Worm (Caenorhabditis elegans) whole organism, young adult: ENCODE results near the gene T16G12.10.

Source experiments
- B0035.1 ChIP-seq: sonication (generic microtip); optimal IDR thresholded peaks from 2 replicates; lab custom pipeline; 2016; ENCODE audit warnings: missing genetic modification characterization, mild to moderate bottlenecking, missing compliant biosample characterization, missing genotype, missing genetic modification reagents
- B0261.1 ChIP-seq: sonication (generic microtip); optimal IDR thresholded peaks from 2 replicates; lab custom pipeline; 2016; ENCODE audit warnings: mild to moderate bottlenecking, missing genetic modification characterization, moderate library complexity, missing compliant biosample characterization
- B0336.3 ChIP-seq: fragments of 200-800 bp; sonication (Bioruptor generic); IDR thresholded peaks from 2 replicates; pipeline ENCODE4 v1.3.6; 2022; ENCODE audit warnings: missing genetic modification characterization, missing compliant biosample characterization
- C17E4.6 ChIP-seq: fragments of 200-800 bp; sonication (Bioruptor generic); IDR thresholded peaks from 2 replicates; pipeline ENCODE4 v1.3.6; 2022; ENCODE audit warnings: missing genetic modification reagents, missing genetic modification characterization, missing compliant biosample characterization
- D2030.7 ChIP-seq: fragments of 200-800 bp; sonication (Bioruptor generic); IDR thresholded peaks from 2 replicates; pipeline ENCODE4 v1.3.6; 2022; ENCODE audit warnings: missing genetic modification reagents, missing genetic modification characterization, missing compliant biosample characterization
- F10E7.11 ChIP-seq: sonication (generic microtip); optimal IDR thresholded peaks from 2 replicates; lab custom pipeline; 2017; ENCODE audit warnings: mild to moderate bottlenecking, missing genetic modification characterization, moderate library complexity, missing compliant biosample characterization
- F37B4.10 ChIP-seq: fragments of 200-800 bp; sonication (Bioruptor generic); IDR thresholded peaks from 2 replicates; pipeline ENCODE4 v1.3.6; 2022; ENCODE audit warnings: missing genetic modification characterization, missing compliant biosample characterization
- F57C9.4 ChIP-seq: sonication (generic microtip); optimal IDR thresholded peaks from 2 replicates; lab custom pipeline; 2017; ENCODE audit warnings: mild to moderate bottlenecking, missing genetic modification characterization, missing compliant biosample characterization
- K11D2.4 ChIP-seq: fragments of 200-800 bp; sonication (Bioruptor generic); IDR thresholded peaks from 2 replicates; pipeline ENCODE4 v1.3.6; 2022; ENCODE audit warnings: missing genetic modification reagents, missing genetic modification characterization, missing compliant biosample characterization
- T07F8.4 ChIP-seq: sonication (generic microtip); optimal IDR thresholded peaks from 2 replicates; lab custom pipeline; 2016; ENCODE audit warnings: mild to moderate bottlenecking, missing genetic modification characterization, moderate library complexity, missing compliant biosample characterization
- Y95B8A.8 ChIP-seq: fragments of 200-800 bp; sonication (Bioruptor generic); IDR thresholded peaks from 2 replicates; pipeline ENCODE4 v1.3.6; 2022; ENCODE audit warnings: missing genetic modification reagents, missing genetic modification characterization, missing compliant biosample characterization
- ZK185.1 ChIP-seq: sonication (generic microtip); optimal IDR thresholded peaks from 2 replicates; lab custom pipeline; 2016; ENCODE audit warnings: mild to moderate bottlenecking, missing genetic modification characterization, missing compliant biosample characterization; ENCODE audit not compliant: poor library complexity, severe bottlenecking
- akir-1 ChIP-seq: fragments of 200-800 bp; sonication (Bioruptor generic); optimal IDR thresholded peaks from 2 replicates; lab custom pipeline; 2018; ENCODE audit warnings: mild to moderate bottlenecking, missing genetic modification characterization, moderate library complexity, missing compliant biosample characterization
- aptf-2 ChIP-seq: fragments of 200-800 bp; sonication (Bioruptor generic); conservative IDR thresholded peaks from 2 replicates; pipeline ENCODE4 v1.3.6; 2022; ENCODE audit warnings: missing genetic modification reagents, missing genetic modification characterization, missing compliant biosample characterization
- aptf-3 ChIP-seq: fragments of 200-800 bp; sonication (Bioruptor generic); IDR thresholded peaks from 2 replicates; pipeline ENCODE4 v1.3.6; 2022; ENCODE audit warnings: missing genetic modification characterization, missing compliant biosample characterization
- atf-7 ChIP-seq: sonication (generic microtip); optimal IDR thresholded peaks from 2 replicates; lab custom pipeline; 2017; ENCODE audit warnings: mild to moderate bottlenecking, missing genetic modification characterization, missing compliant biosample characterization
- bed-1 ChIP-seq: fragments of 200-800 bp; sonication (Bioruptor generic); IDR thresholded peaks from 2 replicates; pipeline ENCODE4 v1.3.6; 2022; ENCODE audit warnings: missing genetic modification reagents, missing genetic modification characterization, missing compliant biosample characterization
- bed-2 ChIP-seq: fragments of 200-800 bp; sonication (Bioruptor generic); IDR thresholded peaks from 2 replicates; pipeline ENCODE4 v1.3.6; 2022; ENCODE audit warnings: missing genetic modification reagents, missing genetic modification characterization, missing compliant biosample characterization
- cebp-1 ChIP-seq, 2 experiments: fragments of 200-800 bp in 1 of 2; sonication (Bioruptor generic) in 1 of 2; sonication (generic microtip) in 1 of 2; IDR thresholded peaks in 1 of 2; optimal IDR thresholded peaks in 1 of 2; 2 replicates each; pipeline versions ENCODE4 v1.3.6 to Lab custom; 2017 to 2022; ENCODE audit warnings: missing compliant biosample characterization in 2 of 2, missing genetic modification characterization in 2 of 2, mild to moderate bottlenecking in 1 of 2, missing genetic modification reagents in 1 of 2, moderate library complexity in 1 of 2
- dox-1 ChIP-seq: fragments of 200-800 bp; sonication (Bioruptor generic); IDR thresholded peaks from 2 replicates; pipeline ENCODE4 v1.3.6; 2022; ENCODE audit warnings: missing genetic modification reagents, missing genetic modification characterization, missing compliant biosample characterization
- gei-17 ChIP-seq: fragments of 200-800 bp; sonication (Bioruptor generic); optimal IDR thresholded peaks from 2 replicates; lab custom pipeline; 2018; ENCODE audit warnings: mild to moderate bottlenecking, missing genetic modification characterization, missing compliant biosample characterization
- hmg-20 ChIP-seq: fragments of 200-800 bp; sonication (Bioruptor generic); IDR thresholded peaks from 2 replicates; pipeline ENCODE4 v1.3.6; 2022; ENCODE audit warnings: missing genetic modification reagents, missing genetic modification characterization, missing compliant biosample characterization
- hsf-1 ChIP-seq: fragments of 200-800 bp; sonication (Bioruptor generic); IDR thresholded peaks from 2 replicates; pipeline ENCODE4 v1.3.6; 2022; ENCODE audit warnings: missing genetic modification reagents, missing genetic modification characterization, missing compliant biosample characterization
- mel-28 ChIP-seq: sonication (generic microtip); optimal IDR thresholded peaks from 2 replicates; lab custom pipeline; 2016; ENCODE audit warnings: borderline replicate concordance, mild to moderate bottlenecking, missing genetic modification characterization, missing compliant biosample characterization
- mes-4 ChIP-seq: sonication (generic microtip); optimal IDR thresholded peaks from 2 replicates; lab custom pipeline; 2016; ENCODE audit warnings: missing genotype, missing genetic modification characterization, missing compliant biosample characterization
- nfya-2 ChIP-seq: fragments of 200-800 bp; sonication (Bioruptor generic); IDR thresholded peaks from 2 replicates; pipeline ENCODE4 v1.3.6; 2022; ENCODE audit warnings: missing genetic modification reagents, missing genetic modification characterization, missing compliant biosample characterization
- pbrm-1 ChIP-seq: fragments of 200-800 bp; sonication (Bioruptor generic); IDR thresholded peaks from 2 replicates; pipeline ENCODE4 v1.3.6; 2022; ENCODE audit warnings: missing genetic modification reagents, missing genetic modification characterization, missing compliant biosample characterization
- rpc-1 ChIP-seq, 2 experiments: fragments of 150-350 bp in 1 of 2; sonication (generic microtip) in 1 of 2; optimal IDR thresholded peaks; 2 replicates each; lab custom pipeline; 2014 to 2018; ENCODE audit warnings: missing biosample characterization in 1 of 2, missing genetic modification characterization in 1 of 2, missing genetic modification reagents in 1 of 2, missing genotype in 1 of 2
- xnd-1 ChIP-seq: sonication (generic microtip); optimal IDR thresholded peaks from 2 replicates; lab custom pipeline; 2016; ENCODE audit warnings: missing genotype, missing genetic modification reagents, missing genetic modification characterization, missing compliant biosample characterization
- zfh-2 ChIP-seq: fragments of 200-800 bp; sonication (Bioruptor generic); conservative IDR thresholded peaks from 2 replicates; pipeline ENCODE4 v1.3.6; 2022; ENCODE audit warnings: missing genetic modification reagents, missing genetic modification characterization, missing compliant biosample characterization
- ztf-18 ChIP-seq: sonication (generic microtip); optimal IDR thresholded peaks from 2 replicates; lab custom pipeline; 2016; ENCODE audit warnings: missing genotype, mild to moderate bottlenecking, missing genetic modification characterization, missing compliant biosample characterization
- ztf-25 ChIP-seq: fragments of 200-800 bp; sonication (Bioruptor generic); IDR thresholded peaks from 2 replicates; pipeline ENCODE4 v1.3.6; 2022; ENCODE audit warnings: missing genetic modification reagents, missing genetic modification characterization, missing compliant biosample characterization

The T16G12.10 gene

DNA sequence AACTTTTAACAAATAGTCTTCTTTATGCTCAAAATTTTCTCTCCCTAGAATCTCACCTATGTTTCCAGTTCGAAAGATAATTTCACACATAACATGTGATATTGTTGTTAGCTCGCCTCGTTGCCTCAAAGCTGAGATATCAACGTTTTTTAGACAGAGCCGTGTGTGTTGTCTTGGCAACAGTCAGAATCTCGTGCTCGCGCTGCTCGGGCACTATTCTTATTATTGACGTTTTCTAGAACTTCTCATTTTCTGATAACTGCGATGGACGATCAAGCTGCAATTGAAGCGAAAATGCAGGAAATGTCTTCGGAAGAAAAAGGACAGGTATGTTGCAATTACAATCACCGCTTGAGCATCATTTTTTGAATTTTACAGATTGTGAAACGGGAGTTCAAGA is 20.1 kb downstream of the T16G12.10 start, which contains the start of gene xbx-3:
xbx-3 (plus strand) TSS at position 163 of the 400 bp plus-strand sequence.
- TF ChIP-seq K11D2.4 (GFP tag; lab: Robert Waterston, UW) (no peak), ztf-25 (GFP tag; lab: Robert Waterston, UW) (no peak)
- TF ChIP-seq, all 124 proteins: peak for 0

DNA sequence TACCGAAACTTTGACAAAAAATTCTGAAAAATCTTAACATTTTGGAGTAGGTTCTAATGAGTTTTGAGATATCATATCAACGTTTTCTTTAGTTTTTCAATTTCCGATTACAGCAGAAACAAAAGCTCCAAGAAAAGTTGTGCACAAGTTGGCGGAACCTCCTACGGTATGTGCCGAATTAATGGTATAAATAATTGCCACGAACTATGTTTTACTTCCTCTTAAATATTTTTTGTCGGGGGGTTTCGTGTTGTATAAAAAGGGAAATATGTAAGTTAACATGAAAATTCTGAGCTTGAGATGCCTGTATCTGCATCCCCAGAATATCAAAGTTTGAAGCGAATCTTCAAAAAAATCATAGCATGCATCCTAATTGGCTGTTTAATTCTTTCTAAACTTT is 22.1 kb downstream of the T16G12.10 start, which contains the start of gene M04D8.8:
M04D8.8 (plus strand) TSS at position 301 of the 400 bp plus-strand sequence.
- TF ChIP-seq gei-17 (GFP tag; lab: Kevin White, UChicago) = no peak
- TF ChIP-seq aptf-3 = no peak
- no peak for TF ChIP-seq ztf-18 (tag; lab: Kevin White, UChicago)
- TF ChIP-seq B0035.1 (tag; lab: Kevin White, UChicago) = no peak
- TF ChIP-seq atf-7 = no peak
- TF ChIP-seq aptf-2 (GFP tag; lab: Robert Waterston, UW) = no peak
- no peak for TF ChIP-seq dox-1 (GFP tag; lab: Robert Waterston, UW)
- TF ChIP-seq bed-1 (GFP tag; lab: Robert Waterston, UW) = no peak
- TF ChIP-seq xnd-1 (tag; lab: Kevin White, UChicago) = no peak
- no peak for TF ChIP-seq hsf-1 (GFP tag; lab: Robert Waterston, UW)
- TF ChIP-seq F37B4.10 (GFP tag; lab: Robert Waterston, UW) = no peak
- TF ChIP-seq F10E7.11 = no peak
- no peak for TF ChIP-seq Y95B8A.8 (GFP tag; lab: Robert Waterston, UW)
- TF ChIP-seq cebp-1 (GFP tag; IDR thresholded peaks at IDR 0.05; lab: Robert Waterston, UW) = no peak
- TF ChIP-seq cebp-1 (tag; optimal IDR thresholded peaks at IDR 0.05; lab: Kevin White, UChicago) = no peak
- TF ChIP-seq pbrm-1 (GFP tag; lab: Robert Waterston, UW) = no peak
- no peak for TF ChIP-seq rpc-1 (optimal IDR thresholded peaks at IDR 0.05; lab: Kevin White, UChicago)
- TF ChIP-seq rpc-1 (tag; optimal IDR thresholded peaks at IDR 0.05; lab: Kevin White, UChicago) = no peak
- no peak for TF ChIP-seq C17E4.6 (GFP tag; lab: Robert Waterston, UW)
- TF ChIP-seq T07F8.4 = no peak
- TF ChIP-seq ZK185.1 (tag; lab: Kevin White, UChicago) = no peak
- TF ChIP-seq D2030.7 (GFP tag; lab: Robert Waterston, UW) = no peak

DNA sequence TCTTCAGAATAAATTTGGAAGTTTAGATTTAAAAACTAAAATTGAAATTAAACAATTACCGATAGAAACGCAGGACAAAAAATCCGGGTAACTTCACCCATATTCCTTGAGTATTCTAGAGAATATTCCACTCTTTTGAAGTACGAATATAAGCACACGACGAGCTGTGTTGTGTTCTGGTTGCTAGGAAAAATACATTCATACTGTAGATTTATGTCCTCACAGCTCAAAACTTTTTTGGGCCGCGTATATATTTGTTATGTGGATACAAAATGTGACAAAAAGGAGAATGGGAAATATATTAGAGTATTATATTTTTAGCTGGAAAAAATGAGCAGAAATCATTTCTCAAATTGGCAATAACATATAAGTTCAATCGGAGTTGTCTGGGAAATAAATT is 22.7 kb downstream of the T16G12.10 start, which contains the start of gene M04D8.5:
M04D8.5 (minus strand) TSS at position 101 of the 400 bp plus-strand sequence.
- TF ChIP-seq bed-2 (GFP tag; lab: Robert Waterston, UW) (no peak), zfh-2 (GFP tag; lab: Robert Waterston, UW) (no peak), mes-4 (tag; lab: Kevin White, UChicago) (no peak), hmg-20 (no peak), F57C9.4 (tag; lab: Kevin White, UChicago) (no peak), ZK185.1 (tag; lab: Kevin White, UChicago) (no peak), B0035.1 (tag; lab: Kevin White, UChicago) (no peak), B0261.1 (tag; lab: Kevin White, UChicago) (no peak), Y95B8A.8 (GFP tag; lab: Robert Waterston, UW) (no peak), B0336.3 (GFP tag; lab: Robert Waterston, UW) (no peak), akir-1 (GFP tag; lab: Kevin White, UChicago) (no peak), mel-28 (tag; lab: Kevin White, UChicago) (no peak), F10E7.11 (no peak)

DNA sequence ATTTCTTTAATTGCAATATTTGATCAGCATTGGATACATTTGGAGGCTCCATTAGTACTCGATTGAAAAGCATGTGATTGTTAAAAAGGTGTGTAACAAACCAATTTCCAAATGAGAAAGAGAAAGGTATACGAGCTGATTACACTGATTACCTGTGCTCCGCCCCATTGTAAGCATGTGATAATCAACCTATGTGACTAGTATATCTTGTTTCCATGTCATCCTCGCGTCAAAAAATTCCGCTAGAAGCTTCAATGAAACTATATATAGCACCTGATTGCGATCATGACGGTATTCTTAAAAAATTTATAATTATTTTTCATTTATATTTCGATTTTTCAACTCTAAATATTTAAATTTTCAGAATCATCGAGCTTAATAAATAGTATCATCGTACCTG is 25.4 kb downstream of the T16G12.10 start, which contains the start of gene M04D8.4:
M04D8.4 (minus strand) TSS at position 101 of the 400 bp plus-strand sequence.
- no peak for TF ChIP-seq nfya-2 (GFP tag; lab: Robert Waterston, UW)
- no peak for TF ChIP-seq C17E4.6 (GFP tag; lab: Robert Waterston, UW)
- TF ChIP-seq B0261.1 (tag; lab: Kevin White, UChicago) = no peak
